Fruit fly (Drosophila melanogaster): ENCODE data around the gene CG13727.

The CG13727 gene

dm6 chr3L:17310509-17310908 is 30.6 kb downstream of the CG13727 start (continued):
- TF ChIP-seq gcm (GFP tag; optimal IDR thresholded peaks at IDR 0.05) (peak; percentile 22), CG12071 (GFP tag; optimal IDR thresholded peaks at IDR 0.05) (peak; percentile 15), oc (tag; optimal IDR thresholded peaks at IDR 0.05) (no peak), repo (GFP tag; optimal IDR thresholded peaks at IDR 0.05) (no peak), gem (tag; optimal IDR thresholded peaks at IDR 0.05) (peak; percentile 66), tna (GFP tag; IDR thresholded peaks at IDR 0.05; ENCODE audit: partially characterized antibody) (no peak), Nf-YC (tag; optimal IDR thresholded peaks at IDR 0.05) (no peak), pho (GFP tag; optimal IDR thresholded peaks at IDR 0.05) (no peak), cato (GFP tag; optimal IDR thresholded peaks at IDR 0.05; ENCODE audit: borderline replicate concordance) (no peak), CG12942 (GFP tag; optimal IDR thresholded peaks at IDR 0.05) (no peak), ind (GFP tag; optimal IDR thresholded peaks at IDR 0.05) (peak; percentile 13), CG14667 (GFP tag; IDR thresholded peaks at IDR 0.05) (peak; percentile 45), CG18476 (GFP tag; optimal IDR thresholded peaks at IDR 0.05) (no peak), CG9727 (GFP tag; optimal IDR thresholded peaks at IDR 0.05) (peak; percentile 54), Deaf1 (tag; optimal IDR thresholded peaks at IDR 0.05) (peak; percentile 39), trh (GFP tag; optimal IDR thresholded peaks at IDR 0.05) (no peak), Dp (GFP tag; optimal IDR thresholded peaks at IDR 0.05) (no peak), nerfin-2 (GFP tag; IDR thresholded peaks at IDR 0.05; ENCODE audit: partially characterized antibody) (no peak), MESR4 (GFP tag; optimal IDR thresholded peaks at IDR 0.05) (no peak), fu2 (GFP tag; optimal IDR thresholded peaks at IDR 0.05) (no peak), CG7839 (tag; optimal IDR thresholded peaks at IDR 0.05) (peak; percentile 40), Doc2 (GFP tag; IDR thresholded peaks at IDR 0.05) (no peak), CG12299 (tag; optimal IDR thresholded peaks at IDR 0.05) (peak; percentile 25), CG14014 (GFP tag; IDR thresholded peaks at IDR 0.05) (peak; percentile 20; the same call in 1 of the 2 replicates), Asciz (GFP tag; optimal IDR thresholded peaks at IDR 0.05) (peak; percentile 53), Fer2 (tag; optimal IDR thresholded peaks at IDR 0.05) (no peak), CG10979 (tag; optimal IDR thresholded peaks at IDR 0.05) (no peak), NFAT (GFP tag; IDR thresholded peaks at IDR 0.05) (no peak), CG4617 (GFP tag; optimal IDR thresholded peaks at IDR 0.05; ENCODE audit: borderline replicate concordance) (no peak), yki (optimal IDR thresholded peaks at IDR 0.05) (no peak), Xrp1 (GFP tag; IDR thresholded peaks at IDR 0.05) (peak; percentile 75; the same call in 1 of the 2 replicates), Hr51 (GFP tag; optimal IDR thresholded peaks at IDR 0.05) (peak in 1 of 2 experiments; percentile 59), lab (GFP tag; optimal IDR thresholded peaks at IDR 0.05) (peak; percentile 86), ERR (GFP tag; optimal IDR thresholded peaks at IDR 0.05) (no peak), CG31224 (GFP tag; IDR thresholded peaks at IDR 0.05) (peak; percentile 40; the same call in 1 of the 2 replicates), wdn (GFP tag; IDR thresholded peaks at IDR 0.05) (0 out of 2 replicates have a peak, but pooled peaks have one; percentile 14), D19A (tag; optimal IDR thresholded peaks at IDR 0.05) (peak; percentile 56), Lhr (GFP tag; optimal IDR thresholded peaks at IDR 0.05) (no peak), cwo (GFP tag; optimal IDR thresholded peaks at IDR 0.05) (peak; percentile 68), Dref (GFP tag; IDR thresholded peaks at IDR 0.05) (no peak), C15 (GFP tag; IDR thresholded peaks at IDR 0.05) (0 out of 3 replicates have a peak, but pooled peaks have one; percentile 8), sob (GFP tag; IDR thresholded peaks at IDR 0.05) (0 out of 2 replicates have a peak, but pooled peaks have one; percentile 20), PHDP (tag; optimal IDR thresholded peaks at IDR 0.05) (peak; percentile 37), CG6765 (GFP tag; optimal IDR thresholded peaks at IDR 0.05) (no peak), CG9817 (tag; optimal IDR thresholded peaks at IDR 0.05) (peak; percentile 41), CG3065 (GFP tag; optimal IDR thresholded peaks at IDR 0.05) (no peak), CG6254 (GFP tag; optimal IDR thresholded peaks at IDR 0.05) (peak; percentile 42), chm (GFP tag; IDR thresholded peaks at IDR 0.05) (no peak), Hand (GFP tag; optimal IDR thresholded peaks at IDR 0.05) (peak; percentile 20), Side (GFP tag; optimal IDR thresholded peaks at IDR 0.05) (no peak)

Measured in whole organism, embryonic.